Fruit fly (Drosophila melanogaster): ENCODE data around the gene CG43732.

DNA sequence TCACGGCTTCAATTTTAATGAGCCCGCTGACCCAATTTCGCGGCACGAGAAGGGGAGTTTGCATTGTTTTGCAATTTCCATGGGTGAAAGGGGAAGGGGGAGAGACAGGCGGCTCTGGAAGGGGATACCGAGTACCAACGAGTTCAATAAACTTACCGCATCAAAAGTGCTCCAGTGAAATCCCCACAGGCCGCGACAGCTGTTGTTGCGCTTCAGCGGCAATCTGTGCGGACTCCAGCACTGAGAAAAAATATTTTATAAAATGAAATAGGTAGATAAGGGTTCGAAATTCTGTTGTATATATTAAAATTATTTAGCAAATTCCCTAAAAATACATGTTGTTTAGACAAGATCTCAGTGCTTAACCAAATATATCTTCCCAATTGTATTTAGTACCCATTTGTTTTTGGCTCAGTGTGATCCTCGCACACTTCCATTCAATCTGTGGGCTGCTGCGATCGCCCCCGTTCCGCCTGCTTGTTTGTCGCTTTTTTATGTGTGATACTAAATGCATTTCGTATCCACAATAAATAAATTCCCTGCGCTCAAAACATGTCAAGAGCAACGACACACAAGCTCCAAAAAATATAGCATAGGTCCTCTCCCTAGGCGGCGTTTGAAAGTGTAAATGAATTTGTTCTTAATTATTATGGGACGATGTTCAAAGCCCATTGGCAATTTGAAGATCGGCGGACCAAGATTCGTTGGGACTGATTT, 45.7 kb downstream of the CG43732 start:
- TF ChIP-seq fd96Cb (tag; optimal IDR thresholded peaks at IDR 0.05) = peak; percentile 87
- peak; percentile 28 for TF ChIP-seq Side (GFP tag; optimal IDR thresholded peaks at IDR 0.05)
- peak; percentile 52 for TF ChIP-seq NfI (GFP tag; optimal IDR thresholded peaks at IDR 0.05)
- peak; percentile 94 for TF ChIP-seq Sox102F (GFP tag; optimal IDR thresholded peaks at IDR 0.05)
- TF ChIP-seq peb (GFP tag; IDR thresholded peaks at IDR 0.05) = peak; percentile 77
- peak; percentile 33 for TF ChIP-seq CG12155 (GFP tag; optimal IDR thresholded peaks at IDR 0.05)
- peak; percentile 87 for TF ChIP-seq ara (GFP tag; IDR thresholded peaks at IDR 0.05)
- peak; percentile 30 for TF ChIP-seq CG12299 (tag; optimal IDR thresholded peaks at IDR 0.05)
- TF ChIP-seq bigmax (GFP tag; optimal IDR thresholded peaks at IDR 0.05) = no peak
